Worm (Caenorhabditis elegans) whole organism, early embryonic: ENCODE results near the gene F58E6.13.

Source experiments
- B0310.2 ChIP-seq: sonication (generic microtip); optimal IDR thresholded peaks from 2 replicates; lab custom pipeline; 2016; ENCODE audit warnings: mild to moderate bottlenecking, missing genetic modification characterization, missing compliant biosample characterization
- F13C5.2 ChIP-seq: sonication (generic microtip); optimal IDR thresholded peaks from 2 replicates; lab custom pipeline; 2017; ENCODE audit warnings: mild to moderate bottlenecking, missing genetic modification characterization, inconsistent platforms, missing compliant biosample characterization
- aly-1 ChIP-seq: sonication (generic microtip); optimal IDR thresholded peaks from 2 replicates; lab custom pipeline; 2016; ENCODE audit warnings: missing genetic modification characterization, missing compliant biosample characterization
- ama-1 ChIP-seq: fragments of 150-350 bp; optimal IDR thresholded peaks from 2 replicates; lab custom pipeline; 2014
- ceh-13 ChIP-seq: fragments of 200-800 bp; sonication (Bioruptor generic); optimal IDR thresholded peaks from 2 replicates; lab custom pipeline; 2018; ENCODE audit warnings: mild to moderate bottlenecking, missing genetic modification characterization, missing compliant biosample characterization
- ceh-36 ChIP-seq: sonication (generic microtip); optimal IDR thresholded peaks from 2 replicates; lab custom pipeline; 2016; ENCODE audit warnings: missing genetic modification characterization, inconsistent platforms, missing compliant biosample characterization
- ets-7 ChIP-seq: sonication (generic microtip); optimal IDR thresholded peaks from 2 replicates; lab custom pipeline; 2016; ENCODE audit warnings: missing genotype, missing genetic modification characterization, missing compliant biosample characterization
- flt-1 ChIP-seq: fragments of 200-800 bp; sonication (Bioruptor generic); IDR thresholded peaks from 2 replicates; pipeline ENCODE4 v1.3.6; 2022; ENCODE audit warnings: missing genetic modification characterization, missing compliant biosample characterization
- hmbx-1 ChIP-seq: sonication (generic microtip); optimal IDR thresholded peaks from 2 replicates; lab custom pipeline; 2016; ENCODE audit warnings: mild to moderate bottlenecking, missing genetic modification characterization, missing compliant biosample characterization
- hmg-4 ChIP-seq: fragments of 200-800 bp; sonication (Bioruptor generic); optimal IDR thresholded peaks from 2 replicates; lab custom pipeline; 2018; ENCODE audit warnings: mild to moderate bottlenecking, missing genetic modification characterization, missing compliant biosample characterization
- hnd-1 ChIP-seq: sonication (generic microtip); optimal IDR thresholded peaks from 2 replicates; lab custom pipeline; 2016; ENCODE audit warnings: missing genetic modification characterization, missing compliant biosample characterization
- pes-1 ChIP-seq: fragments of 200-800 bp; sonication (Bioruptor generic); IDR thresholded peaks from 2 replicates; pipeline ENCODE4 v1.3.6; 2022; ENCODE audit warnings: missing genetic modification reagents, missing genetic modification characterization, missing compliant biosample characterization
- scrt-1 ChIP-seq: fragments of 200-800 bp; sonication (Bioruptor generic); IDR thresholded peaks from 2 replicates; pipeline ENCODE4 v1.3.6; 2022; ENCODE audit warnings: missing genetic modification characterization, missing compliant biosample characterization
- sea-1 ChIP-seq: fragments of 200-800 bp; sonication (Bioruptor generic); conservative IDR thresholded peaks from 2 replicates; pipeline ENCODE4 v1.3.6; 2022; ENCODE audit warnings: missing genetic modification characterization, missing compliant biosample characterization
- tbx-11 ChIP-seq: fragments of 200-800 bp; sonication (Bioruptor generic); IDR thresholded peaks from 2 replicates; pipeline ENCODE4 v1.3.6; 2022; ENCODE audit warnings: missing genetic modification characterization, missing compliant biosample characterization
- tbx-37 ChIP-seq: fragments of 200-800 bp; sonication (Bioruptor generic); conservative IDR thresholded peaks from 2 replicates; pipeline ENCODE4 v1.3.6; 2022; ENCODE audit warnings: missing genetic modification reagents, missing genetic modification characterization, missing compliant biosample characterization
- tra-4 ChIP-seq: sonication (generic microtip); optimal IDR thresholded peaks from 2 replicates; lab custom pipeline; 2017; ENCODE audit warnings: missing genetic modification characterization, missing compliant biosample characterization

F58E6.13 gene

ce11 chrV:9754459-9754858 lies 9.4 kb downstream of the F58E6.13 start, which contains the start of gene F58E6.5:
Gene F58E6.5 (minus strand): TSS chrV:9754559.
- TF ChIP-seq ama-1: no peak
- no peak for TF ChIP-seq aly-1 (tag; lab: Kevin White, UChicago)
- no peak for TF ChIP-seq hmg-4 (GFP tag; lab: Kevin White, UChicago)
- TF ChIP-seq hnd-1 (tag; lab: Kevin White, UChicago): no peak
- no peak for TF ChIP-seq ceh-13 (GFP tag; lab: Kevin White, UChicago)
- TF ChIP-seq tbx-37 (GFP tag; lab: Robert Waterston, UW): no peak
- TF ChIP-seq pes-1 (GFP tag; lab: Robert Waterston, UW): no peak
- no peak for TF ChIP-seq sea-1 (GFP tag; lab: Robert Waterston, UW)
- TF ChIP-seq B0310.2: no peak
- TF ChIP-seq F13C5.2 (tag; lab: Kevin White, UChicago): no peak
- no peak for TF ChIP-seq flt-1 (GFP tag; lab: Robert Waterston, UW)
- TF ChIP-seq tbx-11 (GFP tag; lab: Robert Waterston, UW): no peak
- no peak for TF ChIP-seq ceh-36 (tag; lab: Kevin White, UChicago)
- TF ChIP-seq tra-4 (tag; lab: Kevin White, UChicago): no peak
- no peak for TF ChIP-seq ets-7 (tag; lab: Kevin White, UChicago)
- no peak for TF ChIP-seq hmbx-1 (tag; lab: Kevin White, UChicago)
- TF ChIP-seq scrt-1 (GFP tag; lab: Robert Waterston, UW): no peak

ce11 chrV:9755725-9756124 lies 10.7 kb downstream of the F58E6.13 start, which contains the start of gene F58E6.8:
Gene F58E6.8 (minus strand): TSS chrV:9755825.
- no peak for TF ChIP-seq aly-1 (tag; lab: Kevin White, UChicago)
- no peak for TF ChIP-seq ceh-13 (GFP tag; lab: Kevin White, UChicago)
- TF ChIP-seq F13C5.2 (tag; lab: Kevin White, UChicago): no peak
- TF ChIP-seq hnd-1 (tag; lab: Kevin White, UChicago): no peak
- TF ChIP-seq pes-1 (GFP tag; lab: Robert Waterston, UW): no peak
- no peak for TF ChIP-seq tbx-11 (GFP tag; lab: Robert Waterston, UW)
- TF ChIP-seq tra-4 (tag; lab: Kevin White, UChicago): no peak
- TF ChIP-seq tbx-37 (GFP tag; lab: Robert Waterston, UW): no peak

- TF ChIP-seq ceh-36 (tag; lab: Kevin White, UChicago) (no peak), ets-7 (tag; lab: Kevin White, UChicago) (no peak), hmg-4 (GFP tag; lab: Kevin White, UChicago) (no peak), hmbx-1 (tag; lab: Kevin White, UChicago) (no peak), ceh-13 (GFP tag; lab: Kevin White, UChicago) (no peak), tra-4 (tag; lab: Kevin White, UChicago) (no peak), F13C5.2 (tag; lab: Kevin White, UChicago) (no peak), aly-1 (tag; lab: Kevin White, UChicago) (no peak), ama-1 (no peak)
Measured at ce11 chrV:9756242-9756641, 11.2 kb downstream of the F58E6.13 start, which contains the start of gene hrg-3. Gene hrg-3 (plus strand): TSS chrV:9756468.

- TF ChIP-seq scrt-1 (GFP tag; lab: Robert Waterston, UW) (no peak), pes-1 (GFP tag; lab: Robert Waterston, UW) (no peak), tra-4 (tag; lab: Kevin White, UChicago) (no peak), tbx-11 (GFP tag; lab: Robert Waterston, UW) (no peak), tbx-37 (GFP tag; lab: Robert Waterston, UW) (no peak), ama-1 (no peak), aly-1 (tag; lab: Kevin White, UChicago) (no peak), sea-1 (GFP tag; lab: Robert Waterston, UW) (no peak), ceh-36 (tag; lab: Kevin White, UChicago) (no peak), flt-1 (GFP tag; lab: Robert Waterston, UW) (no peak), B0310.2 (no peak), hmg-4 (GFP tag; lab: Kevin White, UChicago) (no peak), hnd-1 (tag; lab: Kevin White, UChicago) (no peak), hmbx-1 (tag; lab: Kevin White, UChicago) (no peak), ets-7 (tag; lab: Kevin White, UChicago) (no peak), F13C5.2 (tag; lab: Kevin White, UChicago) (no peak)
Measured at ce11 chrV:9757884-9758283, 12.8 kb downstream of the F58E6.13 start, which contains the start of gene F58E6.11. Gene F58E6.11 (minus strand): TSS chrV:9757984.

- TF ChIP-seq B0310.2 (no peak), ceh-13 (GFP tag; lab: Kevin White, UChicago) (no peak), flt-1 (GFP tag; lab: Robert Waterston, UW) (no peak), ceh-36 (tag; lab: Kevin White, UChicago) (no peak), hnd-1 (tag; lab: Kevin White, UChicago) (no peak), tra-4 (tag; lab: Kevin White, UChicago) (no peak), tbx-37 (GFP tag; lab: Robert Waterston, UW) (no peak), ama-1 (no peak), hmg-4 (GFP tag; lab: Kevin White, UChicago) (no peak), pes-1 (GFP tag; lab: Robert Waterston, UW) (no peak), ets-7 (tag; lab: Kevin White, UChicago) (no peak), sea-1 (GFP tag; lab: Robert Waterston, UW) (no peak), aly-1 (tag; lab: Kevin White, UChicago) (no peak), hmbx-1 (tag; lab: Kevin White, UChicago) (no peak)
Measured at ce11 chrV:9758437-9758836, 13.4 kb downstream of the F58E6.13 start.

ce11 chrV:9763759-9764158 lies 18.7 kb downstream of the F58E6.13 start:
- TF ChIP-seq pes-1 (GFP tag; lab: Robert Waterston, UW): no peak

ce11 chrV:9764552-9764951 lies 19.5 kb downstream of the F58E6.13 start:
- TF ChIP-seq flt-1 (GFP tag; lab: Robert Waterston, UW) (no peak), pes-1 (GFP tag; lab: Robert Waterston, UW) (no peak), ceh-13 (GFP tag; lab: Kevin White, UChicago) (no peak), ceh-36 (tag; lab: Kevin White, UChicago) (no peak), B0310.2 (no peak)
